Fruit fly (Drosophila melanogaster) whole organism, embryonic: ENCODE measurements around the gene IFT54.

Source experiments
- Adf1 ChIP-seq: fragments of 200-800 bp; sonication (Bioruptor generic); IDR thresholded peaks from 2 replicates; pipeline ENCODE4 v1.3.6; 2022; ENCODE audit warnings: missing biosample characterization, missing genetic modification characterization
- CG10267 ChIP-seq: fragments of 200-800 bp; sonication (Bioruptor generic); optimal IDR thresholded peaks from 2 replicates; lab custom pipeline; 2018; ENCODE audit warnings: missing biosample characterization, mild to moderate bottlenecking, missing genetic modification characterization, moderate library complexity
- CG10321 ChIP-seq: fragments of 200-800 bp; sonication (Bioruptor generic); IDR thresholded peaks from 2 replicates; pipeline ENCODE4 v1.3.6; 2022; ENCODE audit warnings: missing biosample characterization, missing genetic modification characterization
- CG10959 ChIP-seq: fragments of 200-800 bp; sonication (Bioruptor generic); IDR thresholded peaks from 2 replicates; pipeline ENCODE4 v1.3.6; 2022; ENCODE audit warnings: missing biosample characterization, missing genetic modification characterization
- CG11504 ChIP-seq: fragments of 200-800 bp; sonication (Bioruptor generic); optimal IDR thresholded peaks from 3 replicates; lab custom pipeline; 2019; ENCODE audit warnings: missing biosample characterization, mild to moderate bottlenecking, missing genetic modification characterization, moderate library complexity
- CG11696 ChIP-seq: fragments of 200-800 bp; sonication (Bioruptor generic); IDR thresholded peaks from 2 replicates; pipeline ENCODE4 v1.3.6; 2022; ENCODE audit warnings: missing biosample characterization, missing genetic modification characterization
- CG11723 ChIP-seq: fragments of 200-800 bp; sonication (Bioruptor generic); optimal IDR thresholded peaks from 2 replicates; lab custom pipeline; 2017; ENCODE audit warnings: missing biosample characterization, mild to moderate bottlenecking, missing genetic modification characterization
- CG12071 ChIP-seq: fragments of 200-800 bp; sonication (Bioruptor generic); optimal IDR thresholded peaks from 3 replicates; lab custom pipeline; 2018; ENCODE audit warnings: missing biosample characterization, mild to moderate bottlenecking, missing genetic modification characterization
- CG12769 ChIP-seq: fragments of 200-800 bp; sonication (Bioruptor generic); optimal IDR thresholded peaks from 2 replicates; lab custom pipeline; 2019; ENCODE audit warnings: missing biosample characterization, mild to moderate bottlenecking, missing genetic modification characterization, moderate library complexity
- CG13287 ChIP-seq: fragments of 200-800 bp; sonication (Bioruptor generic); IDR thresholded peaks from 2 replicates; pipeline ENCODE4 v1.3.6; 2022; ENCODE audit warnings: missing biosample characterization, missing genetic modification characterization; ENCODE audit not compliant: partially characterized antibody
- CG17385 ChIP-seq: fragments of 200-800 bp; sonication (Bioruptor generic); optimal IDR thresholded peaks from 3 replicates; lab custom pipeline; 2018; ENCODE audit warnings: missing biosample characterization, mild to moderate bottlenecking, missing genetic modification characterization
- CG18599 ChIP-seq: fragments of 200-800 bp; sonication (Bioruptor generic); optimal IDR thresholded peaks from 3 replicates; lab custom pipeline; 2017; ENCODE audit warnings: missing biosample characterization, missing genetic modification characterization, mild to moderate bottlenecking, moderate library complexity, missing genetic modification reagents
- CG2712 ChIP-seq: fragments of 200-800 bp; optimal IDR thresholded peaks from 3 replicates; lab custom pipeline; 2019; ENCODE audit warnings: missing biosample characterization, mild to moderate bottlenecking, missing genetic modification characterization, moderate library complexity
- CG32532 ChIP-seq: fragments of 200-800 bp; sonication (Bioruptor generic); IDR thresholded peaks from 2 replicates; pipeline ENCODE4 v1.3.6; 2022; ENCODE audit warnings: missing biosample characterization, missing genetic modification characterization
- CG6689 ChIP-seq: fragments of 200-800 bp; sonication (Bioruptor generic); IDR thresholded peaks from 2 replicates; pipeline ENCODE4 v1.3.6; 2022; ENCODE audit warnings: missing biosample characterization, missing genetic modification characterization
- CG8089 ChIP-seq: fragments of 200-800 bp; sonication (Bioruptor generic); optimal IDR thresholded peaks from 3 replicates; lab custom pipeline; 2016; ENCODE audit warnings: missing biosample characterization, missing genetic modification characterization
- CG8478 ChIP-seq: fragments of >200 bp; optimal IDR thresholded peaks from 2 replicates; lab custom pipeline; 2018
- Deaf1 ChIP-seq: fragments of 200-800 bp; optimal IDR thresholded peaks from 3 replicates; lab custom pipeline; 2019; ENCODE audit warnings: missing biosample characterization, mild to moderate bottlenecking, missing genetic modification characterization, moderate library complexity
- Dfd ChIP-seq, 2 experiments: fragments of >200 bp; optimal IDR thresholded peaks; 2 replicates each; lab custom pipeline; 2017; ENCODE audit warnings: missing biosample characterization in 2 of 2, missing genetic modification characterization in 2 of 2
- Fer1 ChIP-seq: fragments of 200-800 bp; sonication (Bioruptor generic); optimal IDR thresholded peaks from 2 replicates; lab custom pipeline; 2017; ENCODE audit warnings: missing biosample characterization, mild to moderate bottlenecking, missing genetic modification characterization
- H15 ChIP-seq: fragments of 200-800 bp; sonication (Bioruptor generic); IDR thresholded peaks from 3 replicates; pipeline ENCODE4 v1.3.6; 2022; ENCODE audit warnings: missing biosample characterization, missing genetic modification characterization
- Med ChIP-seq: fragments of 200-800 bp; sonication (Bioruptor generic); peaks from one replicate; lab custom pipeline; 2016; ENCODE audit warnings: missing biosample characterization, missing genetic modification characterization, mild to moderate bottlenecking, inconsistent platforms, moderate library complexity
- Nf-YB ChIP-seq: fragments of 200-800 bp; sonication (Bioruptor generic); optimal IDR thresholded peaks from 3 replicates; lab custom pipeline; 2019; ENCODE audit warnings: missing biosample characterization, mild to moderate bottlenecking, missing genetic modification characterization, moderate library complexity
- Nf-YC ChIP-seq: fragments of 200-800 bp; optimal IDR thresholded peaks from 3 replicates; lab custom pipeline; 2019; ENCODE audit warnings: missing biosample characterization, mild to moderate bottlenecking, missing genetic modification characterization, moderate library complexity
- ash1 ChIP-seq: fragments of 200-800 bp; sonication (Bioruptor generic); optimal IDR thresholded peaks from 2 replicates; lab custom pipeline; 2018; ENCODE audit warnings: missing biosample characterization, mild to moderate bottlenecking, missing genetic modification characterization
- cad ChIP-seq: fragments of >200 bp; optimal IDR thresholded peaks from 2 replicates; lab custom pipeline; 2017; ENCODE audit warnings: missing biosample characterization, missing genetic modification characterization
- fru ChIP-seq: fragments of >200 bp; optimal IDR thresholded peaks from 2 replicates; lab custom pipeline; 2017
- gro ChIP-seq: fragments of 200-800 bp; sonication (Bioruptor generic); optimal IDR thresholded peaks from 2 replicates; lab custom pipeline; 2016; ENCODE audit warnings: missing biosample characterization, missing genetic modification characterization
- insv ChIP-seq, 2 experiments: fragments of 200-800 bp; sonication (Bioruptor generic); optimal IDR thresholded peaks; 3 replicates each; lab custom pipeline; 2016 to 2018; ENCODE audit warnings: missing biosample characterization in 2 of 2, missing genetic modification characterization in 2 of 2
- kay ChIP-seq: fragments of 200-800 bp; sonication (Bioruptor generic); optimal IDR thresholded peaks from 2 replicates; lab custom pipeline; 2016; ENCODE audit warnings: missing biosample characterization, missing genetic modification characterization
- lola ChIP-seq, 3 experiments: fragments of >200 bp in 2 of 3; fragments of 200-800 bp in 1 of 3; sonication (Bioruptor generic) in 1 of 3; optimal IDR thresholded peaks; 2 replicates each; lab custom pipeline; 2017 to 2019; ENCODE audit warnings: missing biosample characterization in 3 of 3, missing genetic modification characterization in 3 of 3, mild to moderate bottlenecking in 1 of 3, moderate library complexity in 1 of 3
- otp ChIP-seq: fragments of 200-800 bp; sonication (Bioruptor generic); IDR thresholded peaks from 3 replicates; pipeline ENCODE4, ENCODE4 v1.3.6; 2022; ENCODE audit warnings: missing biosample characterization, missing genetic modification characterization
- pan ChIP-seq, 4 experiments: fragments of >200 bp in 3 of 4; fragments of 200-800 bp in 1 of 4; sonication (Bioruptor generic) in 1 of 4; optimal IDR thresholded peaks in 3 of 4; IDR thresholded peaks in 1 of 4; 2 replicates each; pipeline versions ENCODE4 v1.3.6 to Lab custom; 2017 to 2022; ENCODE audit warnings: missing biosample characterization in 2 of 4, missing genetic modification characterization in 2 of 4, mixed read lengths in 1 of 4
- phol ChIP-seq: fragments of 200-800 bp; sonication (Bioruptor generic); optimal IDR thresholded peaks from 3 replicates; lab custom pipeline; 2018; ENCODE audit warnings: missing biosample characterization, mild to moderate bottlenecking, missing genetic modification characterization, moderate library complexity
- pita ChIP-seq: fragments of 200-800 bp; sonication (Bioruptor generic); optimal IDR thresholded peaks from 2 replicates; lab custom pipeline; 2017; ENCODE audit warnings: missing biosample characterization, mild to moderate bottlenecking, missing genetic modification characterization
- sisA ChIP-seq: fragments of 200-800 bp; sonication (Bioruptor generic); IDR thresholded peaks from 2 replicates; pipeline ENCODE4 v1.3.6; 2022; ENCODE audit warnings: missing biosample characterization, missing genetic modification characterization
- so ChIP-seq: fragments of 200-800 bp; sonication (Bioruptor generic); IDR thresholded peaks from 3 replicates; pipeline ENCODE4 v1.3.6; 2022; ENCODE audit warnings: missing biosample characterization, missing genetic modification characterization
- sr ChIP-seq: fragments of 200-800 bp; sonication (Bioruptor generic); IDR thresholded peaks from 3 replicates; pipeline ENCODE4 v1.3.6; 2022; ENCODE audit warnings: missing biosample characterization, missing genetic modification characterization
- unc-4 ChIP-seq: fragments of 200-800 bp; sonication (Bioruptor generic); IDR thresholded peaks from 2 replicates; pipeline ENCODE4 v1.3.6; 2022; ENCODE audit warnings: missing biosample characterization, missing genetic modification characterization; ENCODE audit not compliant: partially characterized antibody
- unpg ChIP-seq: fragments of 200-800 bp; sonication (Bioruptor generic); optimal IDR thresholded peaks from 3 replicates; lab custom pipeline; 2018; ENCODE audit warnings: missing biosample characterization, mild to moderate bottlenecking, missing genetic modification characterization, moderate library complexity
- vfl ChIP-seq: fragments of 200-800 bp; sonication (Bioruptor generic); optimal IDR thresholded peaks from 2 replicates; lab custom pipeline; 2016; ENCODE audit warnings: missing biosample characterization, missing genetic modification characterization
- z ChIP-seq: fragments of 200-800 bp; sonication (Bioruptor generic); IDR thresholded peaks from 3 replicates; pipeline ENCODE4 v1.3.6; 2022; ENCODE audit warnings: missing biosample characterization, missing genetic modification characterization
- zfh1 ChIP-seq: fragments of 200-800 bp; sonication (Bioruptor generic); IDR thresholded peaks from 3 replicates; pipeline ENCODE4 v1.3.6; 2022; ENCODE audit warnings: missing biosample characterization, missing genetic modification characterization

IFT54 gene

DNA sequence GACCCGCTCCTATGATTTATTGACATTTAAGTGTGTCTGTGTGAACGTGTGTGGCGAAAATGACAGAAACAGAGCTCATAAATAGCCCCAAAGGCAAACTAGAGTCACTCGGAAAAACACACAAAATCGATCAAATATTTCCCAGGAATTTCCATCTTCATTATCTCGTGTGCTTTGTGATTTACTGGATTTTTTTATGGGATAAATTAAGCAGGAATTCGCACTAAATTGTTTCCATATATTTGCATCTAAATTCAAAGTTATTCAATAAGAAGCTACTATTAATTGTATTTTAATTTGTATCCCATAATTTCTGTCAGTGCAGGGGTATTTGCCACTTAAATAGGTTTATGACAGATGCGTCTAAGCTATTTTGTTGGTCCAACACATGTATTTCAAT, 30.5 kb downstream of the IFT54 start (continued):
- TF ChIP-seq CG11504 (tag; lab: Kevin White, UChicago) (peak; percentile 56), phol (tag; lab: Kevin White, UChicago) (peak; percentile 44), unpg (peak; percentile 39)
- TF ChIP-seq, all 482 proteins: peak for 70

DNA sequence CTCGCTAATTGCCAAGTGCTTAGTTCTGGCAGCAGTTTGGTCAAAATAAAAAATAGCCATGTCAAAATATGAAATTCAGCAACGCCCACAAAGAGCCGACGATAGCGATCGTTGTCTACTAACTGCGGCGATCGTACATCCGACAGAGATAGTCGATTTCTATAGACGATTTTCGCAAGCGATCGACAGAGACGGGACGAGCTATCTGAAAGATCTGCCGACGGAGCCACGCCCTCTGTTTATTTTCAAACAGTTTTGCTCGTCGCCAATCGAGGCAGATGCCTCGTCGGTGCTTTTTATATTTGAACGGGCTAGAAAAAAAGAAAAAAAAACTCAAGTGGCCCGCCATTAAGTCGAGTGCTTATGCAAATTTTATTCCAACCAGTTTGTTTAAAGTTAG, 33.3 kb downstream of the IFT54 start:
- peak; percentile 74 for TF ChIP-seq CG10321 (GFP tag; lab: Robert Waterston, UW)
- peak; percentile 23; the same call in 1 of the 2 replicates for TF ChIP-seq CG13287 (GFP tag; lab: Robert Waterston, UW)
- peak; percentile 93 for TF ChIP-seq Nf-YC (tag; lab: Kevin White, UChicago)
- TF ChIP-seq ash1 (GFP tag; lab: Kevin White, UChicago), result no peak
- 0 out of 3 replicates have a peak, but pooled peaks have one; percentile 19 for TF ChIP-seq so
- no peak for TF ChIP-seq pita (GFP tag; lab: Kevin White, UChicago)
- no peak for TF ChIP-seq pan (optimal IDR thresholded peaks at IDR 0.05; lab: Kevin White, UChicago)
- TF ChIP-seq pan (GFP tag; optimal IDR thresholded peaks at IDR 0.05 in 1 of 2, IDR thresholded peaks at IDR 0.05 in 1 of 2), result peak in 1 of 2 experiments; percentile 22
- peak; percentile 81 for TF ChIP-seq Deaf1 (tag; lab: Kevin White, UChicago)
- TF ChIP-seq Nf-YB, result peak; percentile 81
- no peak for TF ChIP-seq sisA
- TF ChIP-seq kay (GFP tag; lab: Kevin White, UChicago), result no peak
- TF ChIP-seq CG6689 (GFP tag; lab: Robert Waterston, UW), result 0 out of 2 replicates have a peak, but pooled peaks have one; percentile 1
- TF ChIP-seq otp (GFP tag; lab: Robert Waterston, UW), result no peak
- TF ChIP-seq Med, result peak; percentile 63
- peak; percentile 2 for TF ChIP-seq CG11504 (tag; lab: Kevin White, UChicago)
- TF ChIP-seq zfh1 (GFP tag; lab: Robert Waterston, UW), result no peak
- peak; percentile 57 for TF ChIP-seq Adf1 (GFP tag; lab: Robert Waterston, UW)
- TF ChIP-seq sr (GFP tag; lab: Robert Waterston, UW), result 0 out of 3 replicates have a peak, but pooled peaks have one; percentile 48
- TF ChIP-seq CG12071, result no peak
- peak; percentile 51; the same call in 1 of the 3 replicates for TF ChIP-seq z (GFP tag; lab: Robert Waterston, UW)
- TF ChIP-seq, all 482 proteins: peak for 13

DNA sequence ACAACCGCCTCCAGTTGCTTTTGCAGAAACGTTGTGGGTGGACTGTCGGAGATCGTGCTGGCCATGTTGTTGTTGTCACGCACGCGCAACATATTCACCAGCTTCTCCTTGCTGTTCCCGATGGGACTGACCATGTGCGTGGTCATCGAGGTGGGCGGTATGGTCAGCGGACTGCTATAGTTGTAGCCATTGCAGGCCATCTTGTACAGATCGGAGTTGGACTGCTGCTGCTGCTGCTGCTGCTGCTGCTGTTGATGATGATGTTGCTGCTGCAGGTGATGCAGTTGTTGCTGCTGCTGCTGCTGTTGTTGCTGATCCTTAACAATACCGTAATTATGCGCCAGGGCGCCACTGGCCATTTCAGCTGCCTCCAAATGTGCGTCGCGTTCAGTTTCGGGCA, 42.5 kb downstream of the IFT54 start:
- TF ChIP-seq unpg (no peak), H15 (GFP tag; lab: Robert Waterston, UW) (0 out of 3 replicates have a peak, but pooled peaks have one; percentile 12), Dfd (GFP tag; optimal IDR thresholded peaks at IDR 0.05; lab: Kevin White, UChicago) (peak in 1 of 2 experiments; percentile 52)

DNA sequence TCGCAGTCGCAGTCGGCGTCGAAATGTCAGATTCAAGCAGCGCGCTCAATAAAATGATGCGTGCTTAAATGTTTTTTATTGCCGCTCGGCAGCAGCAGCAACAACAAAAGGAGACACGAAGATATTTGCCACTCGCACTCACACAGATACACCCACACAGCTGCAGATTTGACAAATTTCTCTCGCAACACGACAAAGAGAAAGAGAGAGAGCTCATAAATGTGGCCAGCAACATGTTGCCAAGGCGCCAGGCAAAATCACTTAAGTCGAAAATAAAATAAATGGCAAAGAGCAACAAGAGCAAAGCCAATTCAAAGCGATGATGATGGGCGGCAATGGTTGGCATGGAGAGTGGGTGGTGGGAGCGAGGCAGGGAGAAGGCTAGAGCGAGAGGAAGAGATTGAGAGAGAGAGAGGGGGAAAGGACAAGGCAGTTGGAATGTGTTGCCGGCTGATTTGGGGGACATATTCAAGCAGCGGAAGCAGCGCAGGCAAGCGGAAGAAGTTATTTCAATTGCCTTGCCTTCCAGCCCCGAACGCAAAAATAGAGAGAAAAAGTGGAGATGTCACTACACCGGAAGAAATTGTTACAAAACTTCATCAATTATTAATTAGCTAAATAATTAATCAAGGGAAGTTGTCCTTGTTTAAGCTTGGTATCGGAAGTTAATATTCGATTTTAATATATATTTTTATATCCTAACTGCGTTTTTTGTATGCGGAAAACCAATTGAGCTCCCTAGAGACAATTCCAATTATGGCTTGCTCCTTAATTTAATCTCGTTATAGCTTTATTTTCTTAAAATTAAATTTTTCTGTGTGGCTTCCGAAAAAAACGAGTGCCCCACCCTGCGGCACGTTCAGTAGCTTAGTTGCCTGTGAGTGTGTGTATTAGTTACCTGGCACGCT, 44.9 kb downstream of the IFT54 start:
- TF ChIP-seq lola (GFP tag; optimal IDR thresholded peaks at IDR 0.05; lab: Kevin White, UChicago) (peak in 1 of 3 experiments; percentile 14), CG2712 (peak; percentile 59), CG10959 (no peak), vfl (GFP tag; lab: Kevin White, UChicago) (no peak), cad (GFP tag; lab: Kevin White, UChicago) (peak; percentile 57), CG18599 (peak; percentile 88), CG17385 (peak; percentile 61), gro (GFP tag; lab: Kevin White, UChicago) (no peak), sr (GFP tag; lab: Robert Waterston, UW) (no peak), unc-4 (GFP tag; lab: Robert Waterston, UW) (0 out of 2 replicates have a peak, but pooled peaks have one; percentile 29), CG10267 (peak; percentile 38), insv (GFP tag; optimal IDR thresholded peaks at IDR 0.05; lab: Kevin White, UChicago) (no peak), fru (no peak), CG8478 (lab: Kevin White, UChicago) (no peak), CG8089 (GFP tag; lab: Kevin White, UChicago) (no peak), Fer1 (GFP tag; lab: Kevin White, UChicago) (peak; percentile 66), CG12769 (no peak), CG32532 (GFP tag; lab: Robert Waterston, UW) (peak; percentile 57; the same call in 1 of the 2 replicates), CG11696 (GFP tag; lab: Robert Waterston, UW) (0 out of 2 replicates have a peak, but pooled peaks have one; percentile 25), CG11723 (peak; percentile 40)
